Worm (Caenorhabditis elegans): Measurements from ENCODE around the gene ttll-12.

DNA sequence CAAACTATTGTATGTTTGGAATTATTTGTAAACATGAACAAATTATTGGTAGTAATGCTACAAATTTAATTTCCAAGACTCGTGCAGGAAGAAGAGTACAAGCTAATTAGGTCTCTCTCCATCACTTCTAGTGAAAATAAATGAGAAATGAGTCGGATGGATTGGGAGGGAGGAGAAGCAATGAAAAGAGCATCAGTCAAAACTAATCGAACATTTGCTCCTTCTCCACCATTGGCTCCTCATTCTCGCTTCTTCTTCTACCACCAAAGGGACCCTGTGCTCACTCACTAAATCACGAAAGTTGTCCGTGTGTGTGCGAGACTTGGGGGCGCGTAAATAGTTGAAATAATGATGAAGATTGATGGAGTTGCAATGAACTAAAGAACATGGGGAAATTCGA is 32.0 kb upstream of the ttll-12 start:
- TF ChIP-seq fos-1 (tag; optimal IDR thresholded peaks at IDR 0.05) (no peak), unc-62 (GFP tag; optimal IDR thresholded peaks at IDR 0.05) (peak; percentile 67)

All from whole organism, L3 larva.